Fruit fly (Drosophila melanogaster) whole organism: ENCODE measurements around the gene CG13247.

ENCODE experiments used
- CG8478 ChIP-seq: fragments of >200 bp; optimal IDR thresholded peaks from 2 replicates; lab custom pipeline; 2018; ENCODE audit warnings: inconsistent platforms
- Dll ChIP-seq: fragments of >200 bp; optimal IDR thresholded peaks from 2 replicates; lab custom pipeline; 2017
- EcR ChIP-seq, 2 experiments: fragments of >200 bp; optimal IDR thresholded peaks; 2 replicates each; lab custom pipeline; 2017; ENCODE audit warnings: missing biosample characterization in 2 of 2, missing genetic modification characterization in 2 of 2, missing genetic modification reagents in 2 of 2
- pan ChIP-seq: fragments of >200 bp; optimal IDR thresholded peaks from 2 replicates; lab custom pipeline; 2017
- psq ChIP-seq: fragments of >200 bp; optimal IDR thresholded peaks from 2 replicates; lab custom pipeline; 2017
- usp ChIP-seq: fragments of >200 bp; optimal IDR thresholded peaks from 2 replicates; lab custom pipeline; 2017; ENCODE audit warnings: missing biosample characterization, missing genetic modification characterization, mixed read lengths

dm6 chr3L:20405337-20405887 lies 35.3 kb downstream of the CG13247 start:
- TF ChIP-seq usp (GFP tag; lab: Kevin White, UChicago) (no peak), CG8478 (lab: Kevin White, UChicago) (no peak), EcR (GFP tag; optimal IDR thresholded peaks at IDR 0.05; lab: Kevin White, UChicago) (no peak), pan (lab: Kevin White, UChicago) (no peak), psq (lab: Kevin White, UChicago) (no peak), Dll (lab: Kevin White, UChicago) (no peak)
